Worm (Caenorhabditis elegans) whole organism, L4 larva: ENCODE measurements around the gene sri-39.
A peak's percentile ranks its signal among the peaks of the same experiment; 100 is the strongest.

ENCODE experiments used
- F49E8.2 ChIP-seq: sonication (generic microtip); optimal IDR thresholded peaks from 2 replicates; lab custom pipeline; 2016; ENCODE audit warnings: missing compliant biosample characterization, mild to moderate bottlenecking, missing genetic modification characterization, borderline replicate concordance
- Y105C5A.15 ChIP-seq: fragments of 200-800 bp; sonication (Bioruptor generic); IDR thresholded peaks from 2 replicates; pipeline ENCODE4 v1.3.6; 2022; ENCODE audit warnings: missing genetic modification characterization, missing compliant biosample characterization
- ZK546.5 ChIP-seq, 2 experiments: sonication (generic microtip); optimal IDR thresholded peaks; 2 replicates each; lab custom pipeline; 2017; ENCODE audit warnings: missing biosample characterization in 2 of 2, missing genetic modification characterization in 2 of 2
- aha-1 ChIP-seq: fragments of 150-350 bp; peaks from one replicate; lab custom pipeline; 2014; ENCODE audit warnings: missing biosample characterization, missing genetic modification characterization
- aly-2 ChIP-seq: sonication (generic microtip); optimal IDR thresholded peaks from 2 replicates; lab custom pipeline; 2018; ENCODE audit warnings: missing biosample characterization, missing genetic modification characterization
- ceh-28 ChIP-seq: fragments of 150-350 bp; optimal IDR thresholded peaks from 2 replicates; lab custom pipeline; 2014; ENCODE audit warnings: missing biosample characterization, missing genetic modification reagents, missing genetic modification characterization
- ceh-44 ChIP-seq: fragments of 200-800 bp; sonication (Bioruptor generic); IDR thresholded peaks from 2 replicates; pipeline ENCODE4 v1.3.6; 2022; ENCODE audit warnings: missing genetic modification reagents, missing genetic modification characterization, missing compliant biosample characterization
- ceh-62 ChIP-seq: sonication (generic microtip); optimal IDR thresholded peaks from 2 replicates; lab custom pipeline; 2017; ENCODE audit warnings: missing biosample characterization, missing genetic modification characterization
- ceh-82 ChIP-seq: sonication (generic microtip); optimal IDR thresholded peaks from 2 replicates; lab custom pipeline; 2017; ENCODE audit warnings: missing biosample characterization, missing genetic modification characterization
- ces-1 ChIP-seq: fragments of 150-350 bp; sonication (generic microtip); optimal IDR thresholded peaks from 4 replicates; lab custom pipeline; 2014; ENCODE audit warnings: missing biosample characterization, missing genetic modification reagents, missing genetic modification characterization
- cey-2 ChIP-seq: sonication (generic microtip); optimal IDR thresholded peaks from 3 replicates; lab custom pipeline; 2017; ENCODE audit warnings: missing genetic modification characterization, mild to moderate bottlenecking, missing compliant biosample characterization, antibody characterized with exemption, borderline replicate concordance; ENCODE audit not compliant: insufficient read depth
- daf-16 ChIP-seq, 3 experiments: sonication (generic microtip); optimal IDR thresholded peaks; 2 replicates each; lab custom pipeline; 2016 to 2017; ENCODE audit warnings: missing genetic modification characterization in 3 of 3, missing genetic modification reagents in 3 of 3, mild to moderate bottlenecking in 2 of 3, missing compliant biosample characterization in 2 of 3, missing biosample characterization in 1 of 3, moderate library complexity in 1 of 3
- daf-19 ChIP-seq: fragments of 200-800 bp; sonication (Bioruptor generic); conservative IDR thresholded peaks from 2 replicates; pipeline ENCODE4 v1.3.6; 2022; ENCODE audit warnings: missing genetic modification characterization, missing compliant biosample characterization
- dmd-6 ChIP-seq: fragments of 200-800 bp; sonication (Bioruptor generic); IDR thresholded peaks from 2 replicates; pipeline ENCODE4 v1.3.6; 2022; ENCODE audit warnings: missing genetic modification reagents, missing genetic modification characterization, missing compliant biosample characterization
- dpl-1 ChIP-seq: fragments of 150-350 bp; optimal IDR thresholded peaks from 2 replicates; lab custom pipeline; 2014; ENCODE audit warnings: missing biosample characterization, missing genetic modification reagents, missing genetic modification characterization
- duxl-1 ChIP-seq: sonication (generic microtip); optimal IDR thresholded peaks from 2 replicates; lab custom pipeline; 2016; ENCODE audit warnings: mild to moderate bottlenecking, missing genetic modification characterization, moderate library complexity, missing compliant biosample characterization; ENCODE audit not compliant: poor library complexity
- egl-43 ChIP-seq: fragments of 200-800 bp; sonication (Bioruptor generic); IDR thresholded peaks from 2 replicates; pipeline ENCODE4 v1.3.6; 2022; ENCODE audit warnings: missing genetic modification reagents, missing genetic modification characterization, missing compliant biosample characterization
- fos-1 ChIP-seq: fragments of 150-350 bp; optimal IDR thresholded peaks from 2 replicates; lab custom pipeline; 2014; ENCODE audit warnings: missing biosample characterization, missing genetic modification characterization
- gei-8 ChIP-seq: fragments of 200-800 bp; sonication (Bioruptor generic); optimal IDR thresholded peaks from 2 replicates; lab custom pipeline; 2018; ENCODE audit warnings: mild to moderate bottlenecking, missing genetic modification characterization, missing compliant biosample characterization
- hlh-11 ChIP-seq: fragments of 200-800 bp; sonication (Bioruptor generic); optimal IDR thresholded peaks from 2 replicates; lab custom pipeline; 2018; ENCODE audit warnings: mild to moderate bottlenecking, missing genetic modification characterization, missing compliant biosample characterization
- hlh-30 ChIP-seq: sonication (generic microtip); optimal IDR thresholded peaks from 2 replicates; lab custom pipeline; 2017; ENCODE audit warnings: antibody characterized with exemption, mild to moderate bottlenecking, missing genetic modification characterization, missing compliant biosample characterization; ENCODE audit not compliant: insufficient read depth
- hmg-1.1 ChIP-seq: fragments of 200-800 bp; sonication (Bioruptor generic); IDR thresholded peaks from 2 replicates; pipeline ENCODE4 v1.3.6; 2022; ENCODE audit warnings: missing genetic modification reagents, missing genetic modification characterization, missing compliant biosample characterization
- lin-1 ChIP-seq: fragments of 200-800 bp; sonication (Bioruptor generic); IDR thresholded peaks from 2 replicates; pipeline ENCODE4 v1.3.6; 2022; ENCODE audit warnings: missing genetic modification reagents, missing genetic modification characterization, missing compliant biosample characterization
- madf-5 ChIP-seq, 2 experiments: fragments of 200-800 bp; sonication (Bioruptor generic); IDR thresholded peaks; 2 replicates each; pipeline ENCODE4 v1.3.6; 2022; ENCODE audit warnings: missing compliant biosample characterization in 2 of 2, missing genetic modification characterization in 2 of 2
- madf-9 ChIP-seq: fragments of 200-800 bp; sonication (Bioruptor generic); conservative IDR thresholded peaks from 2 replicates; pipeline ENCODE4 v1.3.6; 2022; ENCODE audit warnings: missing genetic modification reagents, missing genetic modification characterization, missing compliant biosample characterization
- mdl-1 ChIP-seq, 2 experiments: fragments of 150-350 bp in 1 of 2; sonication (generic microtip) in 1 of 2; optimal IDR thresholded peaks; 2 replicates each; lab custom pipeline; 2014 to 2017; ENCODE audit warnings: missing biosample characterization in 2 of 2, missing genetic modification characterization in 2 of 2
- mep-1 ChIP-seq: fragments of 150-350 bp; sonication (generic microtip); optimal IDR thresholded peaks from 3 replicates; lab custom pipeline; 2014; ENCODE audit warnings: missing biosample characterization, missing genetic modification characterization
- mxl-2 ChIP-seq: fragments of 200-800 bp; sonication (Bioruptor generic); conservative IDR thresholded peaks from 2 replicates; pipeline ENCODE4 v1.3.6; 2022; ENCODE audit warnings: missing genetic modification reagents, missing genetic modification characterization, missing compliant biosample characterization
- mxl-3 ChIP-seq: fragments of 200-800 bp; sonication (Bioruptor generic); optimal IDR thresholded peaks from 2 replicates; lab custom pipeline; 2018; ENCODE audit warnings: mild to moderate bottlenecking, missing genetic modification characterization, missing compliant biosample characterization
- nhr-102 ChIP-seq: sonication (generic microtip); optimal IDR thresholded peaks from 2 replicates; lab custom pipeline; 2016; ENCODE audit warnings: mild to moderate bottlenecking, missing genetic modification characterization, moderate library complexity, missing compliant biosample characterization
- nhr-28 ChIP-seq: fragments of 150-350 bp; optimal IDR thresholded peaks from 2 replicates; lab custom pipeline; 2014; ENCODE audit warnings: missing biosample characterization, missing genetic modification characterization
- nhr-48 ChIP-seq: sonication (generic microtip); optimal IDR thresholded peaks from 2 replicates; lab custom pipeline; 2016; ENCODE audit warnings: mild to moderate bottlenecking, missing genetic modification characterization, missing compliant biosample characterization
- nhr-76 ChIP-seq: fragments of 150-350 bp; optimal IDR thresholded peaks from 2 replicates; lab custom pipeline; 2014; ENCODE audit warnings: missing biosample characterization, missing genetic modification characterization
- php-3 ChIP-seq: fragments of 200-800 bp; sonication (Bioruptor generic); IDR thresholded peaks from 2 replicates; pipeline ENCODE4 v1.3.6; 2022; ENCODE audit warnings: missing genetic modification reagents, missing genetic modification characterization, missing compliant biosample characterization
- pqm-1 ChIP-seq: sonication (generic microtip); optimal IDR thresholded peaks from 2 replicates; lab custom pipeline; 2017; ENCODE audit warnings: missing biosample characterization, missing genetic modification characterization
- skn-1 ChIP-seq: fragments of 150-350 bp; optimal IDR thresholded peaks from 2 replicates; lab custom pipeline; 2014; ENCODE audit warnings: missing biosample characterization, missing genetic modification characterization
- spr-1 ChIP-seq: sonication (generic microtip); optimal IDR thresholded peaks from 2 replicates; lab custom pipeline; 2016; ENCODE audit warnings: mild to moderate bottlenecking, missing genetic modification characterization, missing compliant biosample characterization
- tra-1 ChIP-seq: fragments of 200-800 bp; sonication (Bioruptor generic); IDR thresholded peaks from 2 replicates; pipeline ENCODE4 v1.3.6; 2022; ENCODE audit warnings: missing genetic modification reagents, missing genetic modification characterization, missing compliant biosample characterization
- unc-130 ChIP-seq: sonication (generic microtip); optimal IDR thresholded peaks from 2 replicates; lab custom pipeline; 2016; ENCODE audit warnings: missing genetic modification reagents, missing genetic modification characterization, missing compliant biosample characterization
- zfp-3 ChIP-seq: fragments of 200-800 bp; sonication (Bioruptor generic); conservative IDR thresholded peaks from 2 replicates; pipeline ENCODE4 v1.3.6; 2022; ENCODE audit warnings: missing genetic modification reagents, missing genetic modification characterization, missing compliant biosample characterization
- zip-2 ChIP-seq: fragments of 150-350 bp; optimal IDR thresholded peaks from 2 replicates; lab custom pipeline; 2014; ENCODE audit warnings: missing biosample characterization, missing genetic modification characterization
- ztf-7 ChIP-seq: fragments of 150-350 bp; optimal IDR thresholded peaks from 2 replicates; lab custom pipeline; 2014; ENCODE audit warnings: missing biosample characterization, missing genetic modification characterization

Gene sri-39

DNA sequence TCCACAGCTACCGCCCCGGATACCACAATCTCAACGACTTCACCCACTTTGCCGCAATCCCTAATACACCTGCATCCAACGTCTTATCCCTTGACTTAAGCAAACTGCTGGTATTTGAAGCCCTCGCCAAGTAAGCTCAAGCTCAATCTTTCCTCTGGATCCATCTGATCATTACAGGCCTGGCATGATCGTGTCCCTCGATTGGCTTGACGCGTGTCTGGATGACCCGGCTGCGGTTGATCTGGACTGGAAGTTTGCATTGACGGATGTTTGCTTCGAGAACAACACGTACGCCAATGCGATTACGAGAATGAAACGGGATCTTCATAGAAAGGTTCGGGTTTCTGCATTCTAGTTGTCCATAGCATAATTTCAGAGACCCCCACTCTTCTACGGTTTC lies 13.6 kb downstream of the sri-39 start:
- TF ChIP-seq aha-1 (peak; percentile 91), daf-19 (no peak)

- no peak for TF ChIP-seq mep-1 (tag; lab: Kevin White, UChicago)
- TF ChIP-seq tra-1 (GFP tag; lab: Robert Waterston, UW) = no peak
- TF ChIP-seq F49E8.2 (tag; lab: Kevin White, UChicago) = no peak
- no peak for TF ChIP-seq mxl-2 (GFP tag; lab: Robert Waterston, UW)
- TF ChIP-seq nhr-102 (tag; lab: Kevin White, UChicago) = no peak
- TF ChIP-seq ceh-82 (tag; lab: Kevin White, UChicago) = no peak
- no peak for TF ChIP-seq gei-8 (GFP tag; lab: Kevin White, UChicago)
- TF ChIP-seq madf-5 (GFP tag; IDR thresholded peaks at IDR 0.05; lab: Robert Waterston, UW) = no peak
- TF ChIP-seq dpl-1 = no peak
- no peak for TF ChIP-seq zfp-3 (GFP tag; lab: Robert Waterston, UW)
- no peak for TF ChIP-seq hlh-11 (tag; lab: Kevin White, UChicago)
- no peak for TF ChIP-seq Y105C5A.15 (GFP tag; lab: Robert Waterston, UW)
- TF ChIP-seq nhr-76 (tag; lab: Kevin White, UChicago) = no peak
- no peak for TF ChIP-seq duxl-1
- no peak for TF ChIP-seq spr-1 (tag; lab: Kevin White, UChicago)
These were observed 18.0 kb downstream of the sri-39 start, which contains the start of gene sri-77 for ce11 chrII:2605319-2605718. Gene sri-77 (minus strand): TSS chrII:2605419.

DNA sequence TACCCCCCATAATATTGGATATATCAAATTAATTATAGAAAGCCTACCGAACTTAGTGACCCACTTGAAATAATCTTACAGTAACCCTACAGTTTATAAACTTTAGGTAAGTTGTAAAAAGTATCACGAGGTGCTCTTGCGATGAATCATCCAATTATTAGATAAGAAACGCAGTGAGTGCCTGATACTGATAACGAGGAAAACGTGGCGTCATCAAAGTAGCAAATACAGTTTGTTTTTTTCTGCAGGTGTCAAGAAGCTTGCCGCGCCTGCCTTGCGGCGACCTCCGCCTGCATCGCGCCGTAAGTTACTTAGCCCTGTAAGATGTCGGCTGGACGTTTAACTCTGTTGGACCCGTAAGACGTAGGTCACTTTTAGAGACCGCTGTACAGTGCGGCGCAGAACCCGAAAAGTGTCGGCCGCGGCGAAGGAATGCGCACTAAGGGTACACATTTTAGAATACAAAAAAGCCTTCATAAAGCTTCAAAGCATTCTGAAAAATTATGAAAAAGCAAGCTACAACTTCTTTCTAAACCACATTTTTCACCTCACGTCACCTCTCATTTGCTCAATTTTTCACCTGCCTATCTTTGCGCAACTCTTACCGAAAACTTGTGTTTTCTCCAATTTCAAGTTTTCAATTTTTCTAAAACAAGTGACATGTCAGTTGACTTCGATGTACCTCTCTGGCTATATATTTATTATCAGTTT lies 23.1 kb downstream of the sri-39 start, which contains the start of gene sri-38:
Gene sri-38 (plus strand): TSS at position 661 of the 711 bp plus-strand sequence.
- TF ChIP-seq ces-1 (no peak), mxl-2 (GFP tag; lab: Robert Waterston, UW) (no peak), madf-9 (no peak), ceh-44 (GFP tag; lab: Robert Waterston, UW) (no peak), skn-1 (tag; lab: Kevin White, UChicago) (no peak), gei-8 (GFP tag; lab: Kevin White, UChicago) (no peak), nhr-48 (tag; lab: Kevin White, UChicago) (no peak), zip-2 (tag; lab: Kevin White, UChicago) (no peak), egl-43 (no peak), fos-1 (tag; lab: Kevin White, UChicago) (no peak), ZK546.5 (tag; optimal IDR thresholded peaks at IDR 0.05; lab: Kevin White, UChicago) (no peak), dmd-6 (GFP tag; lab: Robert Waterston, UW) (peak; percentile 62), nhr-28 (tag; lab: Kevin White, UChicago) (peak; percentile 65), ceh-62 (tag; lab: Kevin White, UChicago) (no peak), lin-1 (peak; percentile 49; the same call in 1 of the 2 replicates), mxl-3 (GFP tag; lab: Kevin White, UChicago) (peak; percentile 17), hmg-1.1 (GFP tag; lab: Robert Waterston, UW) (no peak), F49E8.2 (tag; lab: Kevin White, UChicago) (no peak), nhr-76 (tag; lab: Kevin White, UChicago) (no peak), unc-130 (GFP tag; lab: Kevin White, UChicago) (no peak), ztf-7 (tag; lab: Kevin White, UChicago) (no peak), daf-16 (GFP tag; optimal IDR thresholded peaks at IDR 0.05; lab: Kevin White, UChicago) (no peak), daf-16 (tag; optimal IDR thresholded peaks at IDR 0.05; lab: Kevin White, UChicago) (peak; percentile 49), pqm-1 (tag; lab: Kevin White, UChicago) (peak; percentile 77), hlh-30 (tag; lab: Kevin White, UChicago) (no peak), nhr-102 (tag; lab: Kevin White, UChicago) (peak; percentile 45), duxl-1 (no peak), hlh-11 (tag; lab: Kevin White, UChicago) (peak; percentile 67), ceh-28 (no peak), php-3 (GFP tag; lab: Robert Waterston, UW) (peak; percentile 72), cey-2 (tag; lab: Kevin White, UChicago) (no peak), tra-1 (GFP tag; lab: Robert Waterston, UW) (no peak), aly-2 (tag; lab: Kevin White, UChicago) (no peak), mdl-1 (tag; optimal IDR thresholded peaks at IDR 0.05; lab: Kevin White, UChicago) (peak in 1 of 2 experiments; percentile 3)
- TF ChIP-seq, all 104 proteins: peak for 10
